Worm (Caenorhabditis elegans): ENCODE results near the gene nhr-176.
A peak's percentile ranks its signal among the peaks of the same experiment; 100 is the strongest.

DNA sequence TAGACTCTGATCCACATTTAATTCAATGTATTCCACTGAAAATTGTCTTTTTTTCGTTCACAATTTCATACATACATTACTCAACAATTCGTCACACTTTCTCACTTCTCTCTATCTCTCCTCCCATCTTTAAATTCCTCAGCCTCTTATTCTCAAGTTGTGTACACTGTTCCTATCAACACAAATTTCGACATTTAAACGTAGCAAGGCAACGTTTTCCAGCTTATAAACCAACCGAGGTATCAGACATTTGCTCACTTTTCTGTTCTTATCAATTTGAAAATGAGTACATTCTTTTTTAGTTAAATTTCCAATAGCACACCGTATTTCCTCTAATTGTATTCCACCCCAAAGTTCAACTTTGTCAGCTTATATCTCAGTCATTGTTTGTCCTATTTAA is 49.8 kb downstream of the nhr-176 start, which contains the start of gene skr-3:
- TF ChIP-seq blmp-1 (tag; optimal IDR thresholded peaks at IDR 0.05) (no peak), mep-1 (tag; optimal IDR thresholded peaks at IDR 0.05) (no peak), xbp-1 (tag; optimal IDR thresholded peaks at IDR 0.05) (no peak), nhr-237 (tag; optimal IDR thresholded peaks at IDR 0.05) (no peak), sptf-1 (tag; optimal IDR thresholded peaks at IDR 0.05) (no peak), tbx-2 (tag; optimal IDR thresholded peaks at IDR 0.05) (no peak), mdl-1 (tag; optimal IDR thresholded peaks at IDR 0.05) (no peak), ets-5 (GFP tag; IDR thresholded peaks at IDR 0.05) (no peak), nhr-77 (tag; optimal IDR thresholded peaks at IDR 0.05) (no peak), ztf-11 (tag; optimal IDR thresholded peaks at IDR 0.05) (no peak), lir-3 (tag; optimal IDR thresholded peaks at IDR 0.05; ENCODE audit: poor library complexity) (no peak), aha-1 (tag; optimal IDR thresholded peaks at IDR 0.05) (no peak), nhr-85 (tag) (peak; percentile 60), efl-1 (optimal IDR thresholded peaks at IDR 0.05) (no peak), efl-1 (GFP tag; optimal IDR thresholded peaks at IDR 0.05 in 1 of 2) (no peak)
